Fruit fly (Drosophila melanogaster) whole organism, embryonic: ENCODE data around the gene Blos4.

Experiments
- CG10267 ChIP-seq: fragments of 200-800 bp; sonication (Bioruptor generic); optimal IDR thresholded peaks from 2 replicates; lab custom pipeline; 2018; ENCODE audit warnings: missing biosample characterization, mild to moderate bottlenecking, missing genetic modification characterization, moderate library complexity
- CG10274 ChIP-seq: fragments of 200-800 bp; sonication (Bioruptor generic); optimal IDR thresholded peaks from 3 replicates; lab custom pipeline; 2017; ENCODE audit warnings: missing biosample characterization, mild to moderate bottlenecking, missing genetic modification characterization
- CG12391 ChIP-seq: fragments of 200-800 bp; sonication (Bioruptor generic); optimal IDR thresholded peaks from 3 replicates; lab custom pipeline; 2018; ENCODE audit warnings: missing biosample characterization, mild to moderate bottlenecking, missing genetic modification characterization, moderate library complexity
- CG13287 ChIP-seq: fragments of 200-800 bp; sonication (Bioruptor generic); IDR thresholded peaks from 2 replicates; pipeline ENCODE4 v1.3.6; 2022; ENCODE audit warnings: missing biosample characterization, missing genetic modification characterization; ENCODE audit not compliant: partially characterized antibody
- CG14710 ChIP-seq: fragments of 200-800 bp; sonication (Bioruptor generic); optimal IDR thresholded peaks from 3 replicates; lab custom pipeline; 2019; ENCODE audit warnings: missing biosample characterization, mild to moderate bottlenecking, missing genetic modification characterization, moderate library complexity
- CG14965 ChIP-seq: fragments of 200-800 bp; sonication (Bioruptor generic); optimal IDR thresholded peaks from 2 replicates; lab custom pipeline; 2016; ENCODE audit warnings: missing biosample characterization, missing genetic modification characterization, borderline replicate concordance
- CG1603 ChIP-seq: fragments of 200-800 bp; sonication (Bioruptor generic); optimal IDR thresholded peaks from 2 replicates; lab custom pipeline; 2019; ENCODE audit warnings: missing biosample characterization, mild to moderate bottlenecking, missing genetic modification characterization, moderate library complexity
- CG2678 ChIP-seq: fragments of 200-800 bp; sonication (Bioruptor generic); optimal IDR thresholded peaks from 3 replicates; lab custom pipeline; 2019; ENCODE audit warnings: missing biosample characterization, mild to moderate bottlenecking, missing genetic modification characterization, moderate library complexity
- CG33557 ChIP-seq: fragments of 200-800 bp; sonication (Bioruptor generic); optimal IDR thresholded peaks from 2 replicates; lab custom pipeline; 2019; ENCODE audit warnings: missing biosample characterization, mild to moderate bottlenecking, missing genetic modification characterization, moderate library complexity
- CG3847 ChIP-seq: fragments of 200-800 bp; sonication (Bioruptor generic); IDR thresholded peaks from 2 replicates; pipeline ENCODE4 v1.3.6; 2022; ENCODE audit warnings: missing biosample characterization, missing genetic modification characterization
- CG4360 ChIP-seq: fragments of 200-800 bp; sonication (Bioruptor generic); IDR thresholded peaks from 2 replicates; pipeline ENCODE4 v1.3.6; 2022; ENCODE audit warnings: missing biosample characterization, missing genetic modification characterization
- CG4617 ChIP-seq: fragments of 200-800 bp; sonication (Bioruptor generic); optimal IDR thresholded peaks from 3 replicates; lab custom pipeline; 2016; ENCODE audit warnings: missing biosample characterization, missing genetic modification characterization, borderline replicate concordance
- CG6854 ChIP-seq: fragments of 200-800 bp; sonication (Bioruptor generic); optimal IDR thresholded peaks from 3 replicates; lab custom pipeline; 2017; ENCODE audit warnings: missing biosample characterization, mild to moderate bottlenecking, missing genetic modification characterization
- CG9437 ChIP-seq: fragments of 200-800 bp; sonication (Bioruptor generic); optimal IDR thresholded peaks from 2 replicates; lab custom pipeline; 2018; ENCODE audit warnings: missing biosample characterization, mild to moderate bottlenecking, missing genetic modification characterization
- CG9797 ChIP-seq: fragments of 200-800 bp; sonication (Bioruptor generic); optimal IDR thresholded peaks from 3 replicates; lab custom pipeline; 2018; ENCODE audit warnings: missing biosample characterization, mild to moderate bottlenecking, missing genetic modification characterization
- CTCF ChIP-seq: fragments of 200-800 bp; sonication (Bioruptor generic); optimal IDR thresholded peaks from 2 replicates; lab custom pipeline; 2017; ENCODE audit warnings: missing biosample characterization, mild to moderate bottlenecking, missing genetic modification characterization, moderate library complexity
- Dp ChIP-seq: fragments of 200-800 bp; sonication (Bioruptor generic); optimal IDR thresholded peaks from 2 replicates; lab custom pipeline; 2018; ENCODE audit warnings: missing biosample characterization, mild to moderate bottlenecking, missing genetic modification characterization, moderate library complexity
- E2f2 ChIP-seq: fragments of 200-800 bp; sonication (Bioruptor generic); IDR thresholded peaks from 2 replicates; pipeline ENCODE4 v1.3.6; 2022; ENCODE audit warnings: missing biosample characterization, missing genetic modification characterization
- Fer1 ChIP-seq: fragments of 200-800 bp; sonication (Bioruptor generic); optimal IDR thresholded peaks from 2 replicates; lab custom pipeline; 2017; ENCODE audit warnings: missing biosample characterization, mild to moderate bottlenecking, missing genetic modification characterization
- Hmr ChIP-seq: fragments of 200-800 bp; sonication (Bioruptor generic); optimal IDR thresholded peaks from 3 replicates; lab custom pipeline; 2017; ENCODE audit warnings: mild to moderate bottlenecking, missing biosample characterization, missing genetic modification reagents, missing genetic modification characterization
- MBD-R2 ChIP-seq: fragments of 200-800 bp; sonication (Bioruptor generic); IDR thresholded peaks from 2 replicates; pipeline ENCODE4 v1.3.6; 2022; ENCODE audit warnings: missing biosample characterization, missing genetic modification characterization
- MESR4 ChIP-seq: fragments of 200-800 bp; sonication (Bioruptor generic); optimal IDR thresholded peaks from 2 replicates; lab custom pipeline; 2018; ENCODE audit warnings: missing biosample characterization, mild to moderate bottlenecking, missing genetic modification characterization, moderate library complexity
- Med ChIP-seq: fragments of 200-800 bp; sonication (Bioruptor generic); peaks from one replicate; lab custom pipeline; 2016; ENCODE audit warnings: missing biosample characterization, missing genetic modification characterization, mild to moderate bottlenecking, inconsistent platforms, moderate library complexity
- Myb ChIP-seq: fragments of 200-800 bp; sonication (Bioruptor generic); optimal IDR thresholded peaks from 2 replicates; lab custom pipeline; 2016; ENCODE audit warnings: missing biosample characterization, missing genetic modification characterization
- Scr ChIP-seq: fragments of 200-800 bp; sonication (Bioruptor generic); IDR thresholded peaks from 2 replicates; pipeline ENCODE4 v1.3.6; 2022; ENCODE audit warnings: missing biosample characterization, missing genetic modification characterization; ENCODE audit not compliant: partially characterized antibody
- Side ChIP-seq: fragments of 200-800 bp; sonication (Bioruptor generic); optimal IDR thresholded peaks from 2 replicates; lab custom pipeline; 2016; ENCODE audit warnings: missing biosample characterization, missing genetic modification characterization
- Trl ChIP-seq, 3 experiments: fragments of >200 bp in 2 of 3; fragments of 200-800 bp in 1 of 3; sonication (Bioruptor generic) in 1 of 3; optimal IDR thresholded peaks; 2 replicates in 1 of 3; 3 replicates in 2 of 3; lab custom pipeline; 2016 to 2017; ENCODE audit warnings: missing biosample characterization in 1 of 3, missing genetic modification characterization in 1 of 3
- Vsx1 ChIP-seq: fragments of 200-800 bp; sonication (Bioruptor generic); optimal IDR thresholded peaks from 2 replicates; lab custom pipeline; 2017; ENCODE audit warnings: missing biosample characterization, mild to moderate bottlenecking, missing genetic modification characterization, missing genetic modification reagents
- YL-1 ChIP-seq: fragments of 200-800 bp; sonication (Bioruptor generic); optimal IDR thresholded peaks from 3 replicates; lab custom pipeline; 2017; ENCODE audit warnings: missing biosample characterization, mild to moderate bottlenecking, missing genetic modification characterization
- cad ChIP-seq: fragments of >200 bp; optimal IDR thresholded peaks from 2 replicates; lab custom pipeline; 2017; ENCODE audit warnings: missing biosample characterization, missing genetic modification characterization
- chn ChIP-seq: fragments of 200-800 bp; sonication (Bioruptor generic); optimal IDR thresholded peaks from 2 replicates; lab custom pipeline; 2016; ENCODE audit warnings: missing biosample characterization, missing genetic modification characterization
- crc ChIP-seq: fragments of 200-800 bp; sonication (Bioruptor generic); optimal IDR thresholded peaks from 2 replicates; lab custom pipeline; 2016; ENCODE audit warnings: missing biosample characterization, missing genetic modification characterization
- crp ChIP-seq, 2 experiments: fragments of 200-800 bp; sonication (Bioruptor generic); optimal IDR thresholded peaks; 2 replicates in 1 of 2; 3 replicates in 1 of 2; lab custom pipeline; 2017; ENCODE audit warnings: missing biosample characterization in 2 of 2, missing genetic modification characterization in 2 of 2, mild to moderate bottlenecking in 1 of 2, moderate library complexity in 1 of 2
- dpn ChIP-seq, 2 experiments: fragments of 200-800 bp; sonication (Bioruptor generic); optimal IDR thresholded peaks; 3 replicates each; lab custom pipeline; 2016; ENCODE audit warnings: missing biosample characterization in 2 of 2, missing genetic modification characterization in 2 of 2
- en ChIP-seq: fragments of 200-800 bp; sonication (Bioruptor generic); optimal IDR thresholded peaks from 2 replicates; lab custom pipeline; 2016; ENCODE audit warnings: missing biosample characterization, missing genetic modification characterization
- gfzf ChIP-seq: fragments of 200-800 bp; sonication (Bioruptor generic); optimal IDR thresholded peaks from 2 replicates; lab custom pipeline; 2016; ENCODE audit warnings: missing biosample characterization, mild to moderate bottlenecking, missing genetic modification characterization, moderate library complexity
- hkb ChIP-seq, 2 experiments: fragments of 200-800 bp in 1 of 2; fragments of >200 bp in 1 of 2; sonication (Bioruptor generic) in 1 of 2; IDR thresholded peaks in 1 of 2; optimal IDR thresholded peaks in 1 of 2; 2 replicates each; pipeline versions ENCODE4 v1.3.6 to Lab custom; 2017 to 2022; ENCODE audit warnings: missing biosample characterization in 1 of 2, missing genetic modification characterization in 1 of 2
- lbe ChIP-seq: fragments of 200-800 bp; sonication (Bioruptor generic); optimal IDR thresholded peaks from 2 replicates; lab custom pipeline; 2016; ENCODE audit warnings: missing biosample characterization, mild to moderate bottlenecking, missing genetic modification characterization
- onecut ChIP-seq: fragments of 200-800 bp; sonication (Bioruptor generic); IDR thresholded peaks from 2 replicates; pipeline ENCODE4 v1.3.6; 2022; ENCODE audit warnings: missing biosample characterization, missing genetic modification characterization
- pan ChIP-seq, 4 experiments: fragments of >200 bp in 3 of 4; fragments of 200-800 bp in 1 of 4; sonication (Bioruptor generic) in 1 of 4; optimal IDR thresholded peaks in 3 of 4; IDR thresholded peaks in 1 of 4; 2 replicates each; pipeline versions ENCODE4 v1.3.6 to Lab custom; 2017 to 2022; ENCODE audit warnings: missing biosample characterization in 2 of 4, missing genetic modification characterization in 2 of 4, mixed read lengths in 1 of 4
- pzg ChIP-seq: fragments of 200-800 bp; sonication (Bioruptor generic); optimal IDR thresholded peaks from 3 replicates; lab custom pipeline; 2018; ENCODE audit warnings: missing biosample characterization, mild to moderate bottlenecking, missing genetic modification characterization, moderate library complexity
- scrt ChIP-seq: fragments of 200-800 bp; sonication (Bioruptor generic); optimal IDR thresholded peaks from 2 replicates; lab custom pipeline; 2018; ENCODE audit warnings: missing biosample characterization, mild to moderate bottlenecking, missing genetic modification characterization, moderate library complexity
- sens ChIP-seq: fragments of 200-800 bp; sonication (Bioruptor generic); peaks from one replicate; lab custom pipeline; 2016; ENCODE audit warnings: missing biosample characterization, missing genetic modification characterization
- sob ChIP-seq: fragments of 200-800 bp; sonication (Bioruptor generic); IDR thresholded peaks from 2 replicates; pipeline ENCODE4 v1.3.6; 2022; ENCODE audit warnings: missing biosample characterization, missing genetic modification characterization
- stwl ChIP-seq: fragments of 200-800 bp; sonication (Bioruptor generic); optimal IDR thresholded peaks from 3 replicates; lab custom pipeline; 2018; ENCODE audit warnings: missing biosample characterization, mild to moderate bottlenecking, missing genetic modification characterization, moderate library complexity
- trem ChIP-seq: fragments of 200-800 bp; optimal IDR thresholded peaks from 3 replicates; lab custom pipeline; 2019; ENCODE audit warnings: missing biosample characterization, mild to moderate bottlenecking, missing genetic modification characterization, moderate library complexity
- z ChIP-seq: fragments of 200-800 bp; sonication (Bioruptor generic); IDR thresholded peaks from 3 replicates; pipeline ENCODE4 v1.3.6; 2022; ENCODE audit warnings: missing biosample characterization, missing genetic modification characterization
- zfh2 ChIP-seq: fragments of 200-800 bp; sonication (Bioruptor generic); optimal IDR thresholded peaks from 2 replicates; lab custom pipeline; 2016; ENCODE audit warnings: missing biosample characterization, missing genetic modification characterization

Blos4 gene

DNA sequence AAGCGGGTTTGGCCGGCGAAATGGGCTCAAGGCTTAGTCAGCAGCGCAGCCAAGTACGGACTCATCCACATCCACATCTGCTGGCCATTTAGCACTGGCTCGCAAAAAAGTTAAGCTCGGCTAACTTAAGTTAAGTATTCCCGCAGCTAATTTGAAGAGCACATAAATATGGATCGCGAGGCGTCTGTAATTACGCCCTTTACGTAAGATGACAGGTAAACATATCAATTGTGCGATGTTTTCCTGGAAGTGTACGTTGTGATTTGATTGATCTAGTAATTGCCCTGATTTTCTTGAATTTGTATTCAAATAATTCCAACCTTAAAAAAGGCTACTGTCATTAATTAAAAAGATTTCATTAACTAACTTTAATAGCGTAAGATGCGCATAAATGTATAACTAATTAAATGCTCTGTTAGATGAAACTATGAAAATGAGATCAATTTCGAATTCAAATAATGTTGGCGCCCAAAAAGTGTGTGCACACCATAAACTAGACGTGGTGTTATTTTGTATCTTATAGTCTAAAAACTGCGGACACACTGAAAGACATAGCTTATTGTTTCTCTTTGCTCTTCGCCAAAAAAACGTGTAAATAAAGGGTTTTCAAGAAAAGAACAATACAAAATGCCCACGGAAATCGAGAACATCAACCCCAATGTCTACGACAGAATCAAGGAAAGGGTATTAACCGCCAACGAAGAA is 3.6 kb downstream of the Blos4 start, which contains the start of the genes CG6409 and galla-2:
Gene CG6409, minus strand, starts transcription at position 51 of the 705 bp plus-strand sequence.
Gene galla-2, plus strand, starts transcription at position 555 of the 705 bp plus-strand sequence.
- TF ChIP-seq stwl (peak; percentile 87), Vsx1 (GFP tag; lab: Kevin White, UChicago) (peak; percentile 1), CTCF (GFP tag; lab: Kevin White, UChicago) (no peak), scrt (GFP tag; lab: Kevin White, UChicago) (peak; percentile 36), cad (no peak), CG14710 (tag; lab: Kevin White, UChicago) (peak; percentile 99), Trl (optimal IDR thresholded peaks at IDR 0.05; lab: Kevin White, UChicago) (peak in 1 of 2 experiments; percentile 15), Trl (GFP tag; optimal IDR thresholded peaks at IDR 0.05; lab: Kevin White, UChicago) (no peak), Myb (peak; percentile 38), CG6854 (GFP tag; lab: Kevin White, UChicago) (no peak), pzg (GFP tag; lab: Kevin White, UChicago) (peak; percentile 70), pan (optimal IDR thresholded peaks at IDR 0.05; lab: Kevin White, UChicago) (no peak), pan (GFP tag; optimal IDR thresholded peaks at IDR 0.05 in 1 of 2, IDR thresholded peaks at IDR 0.05 in 1 of 2) (peak in 1 of 2 experiments; percentile 18), sens (GFP tag; lab: Kevin White, UChicago) (peak; percentile 62), CG3847 (GFP tag; lab: Robert Waterston, UW) (peak; percentile 33; the same call in 1 of the 2 replicates), CG4360 (GFP tag; lab: Robert Waterston, UW) (no peak), en (no peak), CG9437 (GFP tag; lab: Kevin White, UChicago) (no peak), lbe (GFP tag; lab: Kevin White, UChicago) (no peak), gfzf (GFP tag; lab: Kevin White, UChicago) (peak; percentile 81), Hmr (no peak), MESR4 (GFP tag; lab: Kevin White, UChicago) (peak; percentile 24), trem (tag; lab: Kevin White, UChicago) (peak; percentile 14), YL-1 (peak; percentile 6), CG4617 (GFP tag; lab: Kevin White, UChicago) (peak; percentile 38), CG10274 (GFP tag; lab: Kevin White, UChicago) (no peak), CG2678 (no peak), chn (no peak), zfh2 (GFP tag; lab: Kevin White, UChicago) (no peak), onecut (GFP tag; lab: Robert Waterston, UW) (peak; percentile 48), CG9797 (peak; percentile 41), Dp (GFP tag; lab: Kevin White, UChicago) (peak; percentile 82), CG1603 (tag; lab: Kevin White, UChicago) (peak; percentile 0), MBD-R2 (GFP tag; lab: Robert Waterston, UW) (peak; percentile 67), E2f2 (peak; percentile 95), Scr (GFP tag; lab: Robert Waterston, UW) (0 out of 2 replicates have a peak, but pooled peaks have one; percentile 10), CG13287 (GFP tag; lab: Robert Waterston, UW) (peak; percentile 35; the same call in 1 of the 2 replicates)

DNA sequence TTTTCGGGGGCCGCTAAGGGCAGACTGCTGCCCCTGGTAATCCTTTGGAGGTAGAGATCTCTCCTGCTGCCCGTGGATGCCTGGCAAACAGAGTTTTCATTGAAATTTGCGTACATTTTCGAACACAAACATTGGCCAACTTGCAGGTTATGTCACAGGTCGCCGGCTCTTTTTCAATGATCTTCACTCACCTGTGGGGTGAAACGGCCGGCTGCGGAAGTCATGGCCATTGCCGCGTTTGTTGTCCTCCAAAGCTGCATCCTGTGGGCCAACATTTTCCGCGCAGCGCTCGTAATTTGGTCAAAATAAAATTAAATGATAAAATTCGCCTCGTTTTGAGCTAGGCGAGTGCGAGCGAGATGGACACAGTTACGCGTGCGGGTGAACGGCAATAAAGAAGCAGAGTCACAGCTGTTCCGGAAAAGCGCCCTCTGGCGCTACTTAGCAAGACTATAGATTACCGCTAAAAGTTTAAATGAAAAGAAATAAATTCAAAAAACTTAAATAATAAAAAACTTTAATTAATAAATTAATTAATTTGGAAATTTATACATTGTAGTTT is 6.9 kb downstream of the Blos4 start:
- no peak for TF ChIP-seq dpn (GFP tag; optimal IDR thresholded peaks at IDR 0.05; lab: Kevin White, UChicago)
- TF ChIP-seq Fer1 (GFP tag; lab: Kevin White, UChicago), result peak; percentile 43
- peak; percentile 51 for TF ChIP-seq Med (GFP tag; lab: Kevin White, UChicago)
- TF ChIP-seq z, result no peak
- TF ChIP-seq CG14965 (GFP tag; lab: Kevin White, UChicago), result peak; percentile 76
- TF ChIP-seq CG10267, result peak; percentile 32
- no peak for TF ChIP-seq crc (GFP tag; lab: Kevin White, UChicago)
- peak; percentile 61 to 94 for TF ChIP-seq crp (GFP tag; optimal IDR thresholded peaks at IDR 0.05; lab: Kevin White, UChicago)
- peak; percentile 34; the same call in 1 of the 2 replicates for TF ChIP-seq sob (GFP tag; lab: Robert Waterston, UW)
- TF ChIP-seq hkb (optimal IDR thresholded peaks at IDR 0.05; lab: Kevin White, UChicago), result no peak
- peak; percentile 17; the same call in 1 of the 2 replicates for TF ChIP-seq hkb (GFP tag; IDR thresholded peaks at IDR 0.05; lab: Robert Waterston, UW)
- no peak for TF ChIP-seq Side (GFP tag; lab: Kevin White, UChicago)
- no peak for TF ChIP-seq CG33557
- no peak for TF ChIP-seq CG12391 (tag; lab: Kevin White, UChicago)
